Worm (Caenorhabditis elegans): Measurements from ENCODE around the gene clk-1.

clk-1 gene

DNA sequence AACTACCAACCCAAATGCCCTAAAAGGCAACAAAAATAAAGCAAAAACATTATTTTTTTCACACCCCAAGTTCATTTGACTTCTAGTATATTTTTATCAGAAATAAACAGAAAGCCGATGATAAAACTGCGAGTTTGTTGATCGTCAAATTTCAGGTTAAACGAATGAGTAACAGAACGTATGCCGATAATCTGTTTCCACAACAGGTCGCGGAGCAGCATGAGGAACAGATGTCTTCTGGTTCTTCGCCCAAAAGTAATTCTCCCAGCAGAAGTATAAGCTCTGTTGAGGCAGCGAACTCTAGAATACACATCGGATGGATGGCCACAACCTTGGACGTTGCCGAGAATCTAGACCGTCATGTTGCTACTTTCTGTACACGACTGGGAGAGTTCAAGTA lies 47.3 kb upstream of the clk-1 start, which contains the start of gene prmt-5 (continued):
- peak; percentile 90 for TF ChIP-seq ceh-79 (tag; optimal IDR thresholded peaks at IDR 0.05)
- TF ChIP-seq nfya-2 (GFP tag; IDR thresholded peaks at IDR 0.05), result peak; percentile 37; the same call in 1 of the 2 replicates
- TF ChIP-seq nhr-80 (tag; optimal IDR thresholded peaks at IDR 0.05), result no peak
- TF ChIP-seq Y79H2A.3 (GFP tag; conservative IDR thresholded peaks at IDR 0.05), result 0 out of 2 replicates have a peak, but pooled peaks have one; percentile 34
- no peak for TF ChIP-seq rec-8 (tag; optimal IDR thresholded peaks at IDR 0.05)
- TF ChIP-seq dpff-1 (tag; optimal IDR thresholded peaks at IDR 0.05), result peak; percentile 95
- TF ChIP-seq ztf-3 (GFP tag; optimal IDR thresholded peaks at IDR 0.05), result peak; percentile 73
- peak; percentile 26 for TF ChIP-seq tbx-9 (tag; optimal IDR thresholded peaks at IDR 0.05; ENCODE audit: borderline replicate concordance)
- TF ChIP-seq lin-26 (GFP tag; IDR thresholded peaks at IDR 0.05), result 0 out of 2 replicates have a peak, but pooled peaks have one; percentile 53
- no peak for TF ChIP-seq K11D2.4 (GFP tag; IDR thresholded peaks at IDR 0.05)
- peak; percentile 91 for TF ChIP-seq nfyb-1 (GFP tag; IDR thresholded peaks at IDR 0.05)
- TF ChIP-seq ztf-6 (GFP tag; IDR thresholded peaks at IDR 0.05), result no peak
- no peak for TF ChIP-seq F23B12.7 (tag; optimal IDR thresholded peaks at IDR 0.05; ENCODE audit: insufficient read depth)
- TF ChIP-seq B0336.3 (GFP tag; IDR thresholded peaks at IDR 0.05), result peak; percentile 96
- TF ChIP-seq rpc-1 (optimal IDR thresholded peaks at IDR 0.05), result no peak
- no peak for TF ChIP-seq rpc-1 (tag; optimal IDR thresholded peaks at IDR 0.05)
- TF ChIP-seq madf-3 (GFP tag; IDR thresholded peaks at IDR 0.05), result peak; percentile 80; the same call in 1 of the 2 replicates
- TF ChIP-seq ztf-18 (tag; optimal IDR thresholded peaks at IDR 0.05), result peak; percentile 40
- TF ChIP-seq nhr-27 (tag; optimal IDR thresholded peaks at IDR 0.05), result peak; percentile 73
- no peak for TF ChIP-seq snpc-4 (GFP tag; optimal IDR thresholded peaks at IDR 0.05)
- peak in 2 of 4 experiments; percentile 28 to 48 for TF ChIP-seq snpc-4 (tag; optimal IDR thresholded peaks at IDR 0.05)
- TF ChIP-seq ZK185.1 (tag; optimal IDR thresholded peaks at IDR 0.05; ENCODE audit: poor library complexity, severe bottlenecking), result peak; percentile 42
- no peak for TF ChIP-seq mes-4 (tag; optimal IDR thresholded peaks at IDR 0.05)
- no peak for TF ChIP-seq akir-1 (GFP tag; optimal IDR thresholded peaks at IDR 0.05)
- TF ChIP-seq let-607 (tag; optimal IDR thresholded peaks at IDR 0.05), result peak; percentile 46 to 51
- peak; percentile 43 for TF ChIP-seq xnd-1 (tag; optimal IDR thresholded peaks at IDR 0.05)
- no peak for TF ChIP-seq ceh-91 (GFP tag; IDR thresholded peaks at IDR 0.05)
- TF ChIP-seq let-526 (GFP tag; IDR thresholded peaks at IDR 0.05), result peak; percentile 78
- TF ChIP-seq somi-1 (GFP tag; optimal IDR thresholded peaks at IDR 0.05), result peak; percentile 20
- peak; percentile 97 for TF ChIP-seq F52B5.7 (tag; optimal IDR thresholded peaks at IDR 0.05)
- TF ChIP-seq B0035.1 (tag; optimal IDR thresholded peaks at IDR 0.05), result peak; percentile 76
- peak; percentile 91 for TF ChIP-seq zim-3 (tag; optimal IDR thresholded peaks at IDR 0.05)
- peak; percentile 70 for TF ChIP-seq hmg-20 (GFP tag; IDR thresholded peaks at IDR 0.05)
- no peak for TF ChIP-seq nfya-1 (tag; optimal IDR thresholded peaks at IDR 0.05; ENCODE audit: borderline replicate concordance, insufficient read depth)
- TF ChIP-seq hrde-1 (tag; optimal IDR thresholded peaks at IDR 0.05; ENCODE audit: borderline replicate concordance), result peak; percentile 84
- TF ChIP-seq dpl-1 (GFP tag; optimal IDR thresholded peaks at IDR 0.05), result no peak
- TF ChIP-seq F10E7.11 (tag; optimal IDR thresholded peaks at IDR 0.05), result peak; percentile 83
- TF ChIP-seq unc-62 (GFP tag; optimal IDR thresholded peaks at IDR 0.05), result no peak
- no peak for TF ChIP-seq ztf-28 (GFP tag; IDR thresholded peaks at IDR 0.05)
- peak; percentile 62 for TF ChIP-seq snpc-3.4 (tag; optimal IDR thresholded peaks at IDR 0.05)
- TF ChIP-seq ets-4 (GFP tag; optimal IDR thresholded peaks at IDR 0.05), result peak; percentile 9
- no peak for TF ChIP-seq lag-1 (GFP tag; IDR thresholded peaks at IDR 0.05)
- peak; percentile 96 for TF ChIP-seq F57C9.4 (tag; optimal IDR thresholded peaks at IDR 0.05)
- TF ChIP-seq egl-44 (GFP tag; IDR thresholded peaks at IDR 0.05), result no peak
- no peak for TF ChIP-seq attf-3 (GFP tag; conservative IDR thresholded peaks at IDR 0.05)
- peak; percentile 87 for TF ChIP-seq ekl-4 (GFP tag; IDR thresholded peaks at IDR 0.05)
- TF ChIP-seq D2030.7 (GFP tag; IDR thresholded peaks at IDR 0.05), result peak; percentile 47
- peak; percentile 79 for TF ChIP-seq atf-7 (tag; optimal IDR thresholded peaks at IDR 0.05)

Measured in whole organism, young adult.